Worm (Caenorhabditis elegans) whole organism, L3 larva: ENCODE data around the gene srdh-1.

Source experiments
- ama-1 ChIP-seq: fragments of 150-350 bp; optimal IDR thresholded peaks from 2 replicates; lab custom pipeline; 2018
- daf-12 ChIP-seq: fragments of 150-350 bp; optimal IDR thresholded peaks from 2 replicates; lab custom pipeline; 2014; ENCODE audit warnings: missing biosample characterization, missing genetic modification reagents, missing genetic modification characterization
- egl-27 ChIP-seq: sonication (generic microtip); optimal IDR thresholded peaks from 4 replicates; lab custom pipeline; 2017; ENCODE audit warnings: missing biosample characterization, missing genetic modification reagents, missing genetic modification characterization
- elt-1 ChIP-seq: fragments of 150-350 bp; optimal IDR thresholded peaks from 2 replicates; lab custom pipeline; 2014; ENCODE audit warnings: missing biosample characterization, missing genetic modification characterization
- fkh-10 ChIP-seq: sonication (generic microtip); optimal IDR thresholded peaks from 2 replicates; lab custom pipeline; 2017; ENCODE audit warnings: missing biosample characterization, missing genetic modification reagents, missing genetic modification characterization
- lin-39 ChIP-seq: fragments of 150-350 bp; optimal IDR thresholded peaks from 2 replicates; lab custom pipeline; 2018; ENCODE audit warnings: missing biosample characterization, missing genetic modification reagents, missing genetic modification characterization
- mml-1 ChIP-seq: fragments of 150-350 bp; sonication (generic microtip); optimal IDR thresholded peaks from 3 replicates; lab custom pipeline; 2014; ENCODE audit warnings: missing biosample characterization, missing genetic modification characterization
- nfya-1 ChIP-seq: sonication (generic microtip); optimal IDR thresholded peaks from 2 replicates; lab custom pipeline; 2017; ENCODE audit warnings: missing genetic modification characterization, mild to moderate bottlenecking, missing compliant biosample characterization, antibody characterized with exemption, moderate library complexity; ENCODE audit not compliant: insufficient read depth
- nhr-11 ChIP-seq: fragments of 150-350 bp; optimal IDR thresholded peaks from 2 replicates; lab custom pipeline; 2014; ENCODE audit warnings: missing biosample characterization, missing genetic modification characterization
- nhr-237 ChIP-seq: fragments of 150-350 bp; optimal IDR thresholded peaks from 2 replicates; lab custom pipeline; 2014; ENCODE audit warnings: missing biosample characterization, missing genetic modification characterization
- nhr-25 ChIP-seq: sonication (generic microtip); optimal IDR thresholded peaks from 2 replicates; lab custom pipeline; 2017; ENCODE audit warnings: missing biosample characterization, missing genetic modification characterization
- nhr-43 ChIP-seq: sonication (generic microtip); optimal IDR thresholded peaks from 2 replicates; lab custom pipeline; 2016; ENCODE audit warnings: mild to moderate bottlenecking, missing genetic modification characterization, missing compliant biosample characterization; ENCODE audit not compliant: poor library complexity, severe bottlenecking
- nhr-76 ChIP-seq: fragments of 150-350 bp; sonication (generic microtip); optimal IDR thresholded peaks from 5 replicates; lab custom pipeline; 2014; ENCODE audit warnings: missing biosample characterization, missing genetic modification characterization
- zag-1 ChIP-seq: fragments of 150-350 bp; optimal IDR thresholded peaks from 2 replicates; lab custom pipeline; 2014; ENCODE audit warnings: missing biosample characterization, missing genetic modification characterization

ce11 chrII:8308314-8308713, 43.9 kb downstream of the srdh-1 start:
- TF ChIP-seq nhr-25 (tag; lab: Kevin White, UChicago) = no peak
- no peak for TF ChIP-seq nhr-76 (tag; lab: Kevin White, UChicago)
- no peak for TF ChIP-seq nhr-43
- no peak for TF ChIP-seq egl-27 (tag; lab: Kevin White, UChicago)
- TF ChIP-seq daf-12 = no peak
- no peak for TF ChIP-seq nhr-237 (tag; lab: Kevin White, UChicago)
- no peak for TF ChIP-seq fkh-10 (GFP tag; lab: Kevin White, UChicago)
- no peak for TF ChIP-seq nhr-11
- no peak for TF ChIP-seq lin-39 (tag; lab: Kevin White, UChicago)
- TF ChIP-seq elt-1 = no peak
- TF ChIP-seq mml-1 (tag; lab: Kevin White, UChicago) = no peak
- no peak for TF ChIP-seq ama-1 (lab: Kevin White, UChicago)
- no peak for TF ChIP-seq zag-1
- TF ChIP-seq nfya-1 = no peak
